Worm (Caenorhabditis elegans) whole organism, young adult: Measurements from ENCODE around the gene E04D5.5.

ENCODE experiments used
- B0019.2 ChIP-seq: fragments of 200-800 bp; sonication (Bioruptor generic); conservative IDR thresholded peaks from 2 replicates; pipeline ENCODE4 v1.3.6; 2022; ENCODE audit warnings: missing genetic modification reagents, missing genetic modification characterization, missing compliant biosample characterization
- B0035.1 ChIP-seq: sonication (generic microtip); optimal IDR thresholded peaks from 2 replicates; lab custom pipeline; 2016; ENCODE audit warnings: missing genetic modification characterization, mild to moderate bottlenecking, missing compliant biosample characterization, missing genotype, missing genetic modification reagents
- B0261.1 ChIP-seq: sonication (generic microtip); optimal IDR thresholded peaks from 2 replicates; lab custom pipeline; 2016; ENCODE audit warnings: mild to moderate bottlenecking, missing genetic modification characterization, moderate library complexity, missing compliant biosample characterization
- C06A6.2 ChIP-seq: fragments of 200-800 bp; sonication (Bioruptor generic); conservative IDR thresholded peaks from 2 replicates; pipeline ENCODE4 v1.3.6; 2022; ENCODE audit warnings: missing genetic modification characterization, missing compliant biosample characterization
- F55B11.4 ChIP-seq: sonication (generic microtip); optimal IDR thresholded peaks from 2 replicates; lab custom pipeline; 2016; ENCODE audit warnings: missing compliant biosample characterization, missing genetic modification characterization, borderline replicate concordance; ENCODE audit not compliant: insufficient read depth
- T07F8.4 ChIP-seq: sonication (generic microtip); optimal IDR thresholded peaks from 2 replicates; lab custom pipeline; 2016; ENCODE audit warnings: mild to moderate bottlenecking, missing genetic modification characterization, moderate library complexity, missing compliant biosample characterization
- T26A5.8 ChIP-seq: sonication (generic microtip); optimal IDR thresholded peaks from 2 replicates; lab custom pipeline; 2016; ENCODE audit warnings: missing genetic modification characterization, missing compliant biosample characterization
- Y53F4B.3 ChIP-seq: fragments of 200-800 bp; sonication (Bioruptor generic); IDR thresholded peaks from 2 replicates; pipeline ENCODE4 v1.3.6; 2022; ENCODE audit warnings: missing genetic modification reagents, missing genetic modification characterization, missing compliant biosample characterization
- ZK185.1 ChIP-seq: sonication (generic microtip); optimal IDR thresholded peaks from 2 replicates; lab custom pipeline; 2016; ENCODE audit warnings: mild to moderate bottlenecking, missing genetic modification characterization, missing compliant biosample characterization; ENCODE audit not compliant: poor library complexity, severe bottlenecking
- ama-1 ChIP-seq, 3 experiments: fragments of 150-350 bp in 1 of 3; sonication (generic microtip) in 2 of 3; optimal IDR thresholded peaks; 2 replicates each; lab custom pipeline; 2014 to 2018; ENCODE audit warnings: missing biosample characterization in 2 of 3, missing genetic modification characterization in 2 of 3, missing genetic modification reagents in 2 of 3
- aptf-2 ChIP-seq: fragments of 200-800 bp; sonication (Bioruptor generic); conservative IDR thresholded peaks from 2 replicates; pipeline ENCODE4 v1.3.6; 2022; ENCODE audit warnings: missing genetic modification reagents, missing genetic modification characterization, missing compliant biosample characterization
- cebp-1 ChIP-seq, 2 experiments: fragments of 200-800 bp in 1 of 2; sonication (Bioruptor generic) in 1 of 2; sonication (generic microtip) in 1 of 2; IDR thresholded peaks in 1 of 2; optimal IDR thresholded peaks in 1 of 2; 2 replicates each; pipeline versions ENCODE4 v1.3.6 to Lab custom; 2017 to 2022; ENCODE audit warnings: missing compliant biosample characterization in 2 of 2, missing genetic modification characterization in 2 of 2, mild to moderate bottlenecking in 1 of 2, missing genetic modification reagents in 1 of 2, moderate library complexity in 1 of 2
- cebp-2 ChIP-seq: fragments of 200-800 bp; sonication (Bioruptor generic); IDR thresholded peaks from 2 replicates; pipeline ENCODE4 v1.3.6; 2022; ENCODE audit warnings: missing genetic modification characterization, missing compliant biosample characterization
- ceh-100 ChIP-seq: fragments of 200-800 bp; sonication (Bioruptor generic); IDR thresholded peaks from 2 replicates; pipeline ENCODE4 v1.3.6; 2022; ENCODE audit warnings: missing genetic modification reagents, missing genetic modification characterization, missing compliant biosample characterization
- ceh-27 ChIP-seq: fragments of 200-800 bp; sonication (Bioruptor generic); optimal IDR thresholded peaks from 2 replicates; lab custom pipeline; 2018; ENCODE audit warnings: mild to moderate bottlenecking, missing genetic modification characterization, moderate library complexity, missing compliant biosample characterization
- die-1 ChIP-seq: sonication (generic microtip); optimal IDR thresholded peaks from 2 replicates; lab custom pipeline; 2016; ENCODE audit warnings: missing genotype, mild to moderate bottlenecking, missing genetic modification characterization, missing compliant biosample characterization
- efl-1 ChIP-seq: fragments of 150-350 bp; optimal IDR thresholded peaks from 2 replicates; lab custom pipeline; 2014; ENCODE audit warnings: missing biosample characterization, missing genetic modification reagents, missing genetic modification characterization
- gei-17 ChIP-seq: fragments of 200-800 bp; sonication (Bioruptor generic); optimal IDR thresholded peaks from 2 replicates; lab custom pipeline; 2018; ENCODE audit warnings: mild to moderate bottlenecking, missing genetic modification characterization, missing compliant biosample characterization
- hlh-12 ChIP-seq: sonication (generic microtip); optimal IDR thresholded peaks from 2 replicates; lab custom pipeline; 2016; ENCODE audit warnings: missing genetic modification characterization, missing compliant biosample characterization
- hmg-20 ChIP-seq: fragments of 200-800 bp; sonication (Bioruptor generic); IDR thresholded peaks from 2 replicates; pipeline ENCODE4 v1.3.6; 2022; ENCODE audit warnings: missing genetic modification reagents, missing genetic modification characterization, missing compliant biosample characterization
- let-526 ChIP-seq: fragments of 200-800 bp; sonication (Bioruptor generic); IDR thresholded peaks from 2 replicates; pipeline ENCODE4 v1.3.6; 2022; ENCODE audit warnings: missing genetic modification reagents, missing genetic modification characterization, missing compliant biosample characterization
- let-607 ChIP-seq, 2 experiments: fragments of 200-800 bp in 1 of 2; sonication (Bioruptor generic) in 1 of 2; sonication (generic microtip) in 1 of 2; optimal IDR thresholded peaks; 2 replicates each; lab custom pipeline; 2016 to 2018; ENCODE audit warnings: mild to moderate bottlenecking in 2 of 2, missing compliant biosample characterization in 2 of 2, missing genetic modification characterization in 2 of 2, moderate library complexity in 2 of 2, missing genotype in 1 of 2
- lin-35 ChIP-seq, 3 experiments: fragments of 150-350 bp in 2 of 3; sonication (generic microtip) in 1 of 3; optimal IDR thresholded peaks; 2 replicates each; lab custom pipeline; 2014 to 2018; ENCODE audit warnings: missing biosample characterization in 3 of 3, missing genetic modification characterization in 3 of 3, missing genetic modification reagents in 3 of 3
- lin-40 ChIP-seq: sonication (generic microtip); optimal IDR thresholded peaks from 2 replicates; lab custom pipeline; 2016; ENCODE audit warnings: missing genetic modification characterization, mild to moderate bottlenecking, missing compliant biosample characterization, missing genotype, missing genetic modification reagents
- lin-54 ChIP-seq: fragments of 200-800 bp; sonication (Bioruptor generic); optimal IDR thresholded peaks from 2 replicates; lab custom pipeline; 2018; ENCODE audit warnings: mild to moderate bottlenecking, missing genetic modification characterization, missing compliant biosample characterization
- mxl-1 ChIP-seq: sonication (generic microtip); optimal IDR thresholded peaks from 2 replicates; lab custom pipeline; 2016; ENCODE audit warnings: missing genetic modification characterization, missing compliant biosample characterization
- nhr-80 ChIP-seq: sonication (generic microtip); optimal IDR thresholded peaks from 2 replicates; lab custom pipeline; 2016; ENCODE audit warnings: missing genetic modification characterization, missing compliant biosample characterization
- rcor-1 ChIP-seq: fragments of 200-800 bp; sonication (Bioruptor generic); IDR thresholded peaks from 2 replicates; pipeline ENCODE4 v1.3.6; 2022; ENCODE audit warnings: missing genetic modification reagents, missing genetic modification characterization, missing compliant biosample characterization
- rpc-1 ChIP-seq, 2 experiments: fragments of 150-350 bp in 1 of 2; sonication (generic microtip) in 1 of 2; optimal IDR thresholded peaks; 2 replicates each; lab custom pipeline; 2014 to 2018; ENCODE audit warnings: missing biosample characterization in 1 of 2, missing genetic modification characterization in 1 of 2, missing genetic modification reagents in 1 of 2, missing genotype in 1 of 2
- snpc-1.1 ChIP-seq: sonication (generic microtip); optimal IDR thresholded peaks from 2 replicates; lab custom pipeline; 2017; ENCODE audit warnings: missing genetic modification characterization, mild to moderate bottlenecking, missing compliant biosample characterization, antibody characterized with exemption, moderate library complexity, missing genotype, missing genetic modification reagents; ENCODE audit not compliant: insufficient read depth
- snpc-3.4 ChIP-seq: sonication (generic microtip); optimal IDR thresholded peaks from 2 replicates; lab custom pipeline; 2017; ENCODE audit warnings: missing genetic modification characterization, mild to moderate bottlenecking, missing compliant biosample characterization, antibody characterized with exemption, moderate library complexity, missing genotype, missing genetic modification reagents
- unc-130 ChIP-seq: sonication (generic microtip); optimal IDR thresholded peaks from 2 replicates; lab custom pipeline; 2016; ENCODE audit warnings: missing genetic modification reagents, missing genetic modification characterization, missing compliant biosample characterization
- unc-62 ChIP-seq: fragments of 150-350 bp; optimal IDR thresholded peaks from 2 replicates; lab custom pipeline; 2014; ENCODE audit warnings: missing biosample characterization, missing genetic modification reagents, missing genetic modification characterization
- zfh-2 ChIP-seq: fragments of 200-800 bp; sonication (Bioruptor generic); conservative IDR thresholded peaks from 2 replicates; pipeline ENCODE4 v1.3.6; 2022; ENCODE audit warnings: missing genetic modification reagents, missing genetic modification characterization, missing compliant biosample characterization
- zim-3 ChIP-seq: sonication (generic microtip); optimal IDR thresholded peaks from 2 replicates; lab custom pipeline; 2017; ENCODE audit warnings: mild to moderate bottlenecking, missing genetic modification characterization, moderate library complexity, missing compliant biosample characterization

Gene E04D5.5

ce11 chrII:10410989-10411388, at the start of gene E04D5.5:
Gene E04D5.5, plus strand, starts transcription at chrII:10411289.
- TF ChIP-seq ama-1 (optimal IDR thresholded peaks at IDR 0.05; lab: Kevin White, UChicago) (no peak), ama-1 (GFP tag; optimal IDR thresholded peaks at IDR 0.05; lab: Kevin White, UChicago) (no peak), ceh-100 (GFP tag; lab: Robert Waterston, UW) (no peak), mxl-1 (tag; lab: Kevin White, UChicago) (no peak), rcor-1 (no peak)

- no peak for TF ChIP-seq gei-17
- no peak for TF ChIP-seq unc-130 (GFP tag; lab: Kevin White, UChicago)
- TF ChIP-seq B0019.2 = no peak
- TF ChIP-seq C06A6.2 = no peak
- no peak for TF ChIP-seq T26A5.8 (tag; lab: Kevin White, UChicago)
- TF ChIP-seq snpc-3.4 (tag; lab: Kevin White, UChicago) = no peak
- TF ChIP-seq aptf-2 (GFP tag; lab: Robert Waterston, UW) = no peak
- TF ChIP-seq cebp-1 (GFP tag; IDR thresholded peaks at IDR 0.05; lab: Robert Waterston, UW) = no peak
- no peak for TF ChIP-seq cebp-1 (tag; optimal IDR thresholded peaks at IDR 0.05; lab: Kevin White, UChicago)
- TF ChIP-seq unc-62 (GFP tag; lab: Kevin White, UChicago) = no peak
- TF ChIP-seq B0261.1 (tag; lab: Kevin White, UChicago) = no peak
- TF ChIP-seq lin-54 (GFP tag; lab: Kevin White, UChicago) = no peak
- TF ChIP-seq hlh-12 (tag; lab: Kevin White, UChicago) = no peak
- TF ChIP-seq lin-35 (GFP tag; optimal IDR thresholded peaks at IDR 0.05; lab: Kevin White, UChicago) = no peak
- no peak for TF ChIP-seq zim-3 (tag; lab: Kevin White, UChicago)
- TF ChIP-seq B0035.1 (tag; lab: Kevin White, UChicago) = no peak
- no peak for TF ChIP-seq ceh-27 (GFP tag; lab: Kevin White, UChicago)
- TF ChIP-seq, all 124 proteins: peak for 0
Measured at ce11 chrII:10367202-10367601, 43.9 kb upstream of the E04D5.5 start, which contains the start of gene ceh-57. Gene ceh-57, minus strand, starts transcription at chrII:10367296.

ce11 chrII:10369547-10370028, 41.5 kb upstream of the E04D5.5 start, which contains the start of gene ceh-58:
Gene ceh-58, minus strand, starts transcription at chrII:10369597.
- TF ChIP-seq let-607 (tag; optimal IDR thresholded peaks at IDR 0.05; lab: Kevin White, UChicago) (no peak), let-526 (no peak), B0261.1 (tag; lab: Kevin White, UChicago) (no peak), ZK185.1 (tag; lab: Kevin White, UChicago) (no peak), snpc-1.1 (tag; lab: Kevin White, UChicago) (no peak), Y53F4B.3 (GFP tag; lab: Robert Waterston, UW) (no peak), cebp-2 (GFP tag; lab: Robert Waterston, UW) (no peak), hmg-20 (no peak), zfh-2 (GFP tag; lab: Robert Waterston, UW) (no peak), T07F8.4 (tag; lab: Kevin White, UChicago) (no peak), F55B11.4 (tag; lab: Kevin White, UChicago) (no peak), rpc-1 (optimal IDR thresholded peaks at IDR 0.05; lab: Kevin White, UChicago) (no peak), rpc-1 (tag; optimal IDR thresholded peaks at IDR 0.05; lab: Kevin White, UChicago) (no peak), die-1 (no peak)

- no peak for TF ChIP-seq lin-40
- no peak for TF ChIP-seq efl-1 (GFP tag; lab: Kevin White, UChicago)
- peak; percentile 20 for TF ChIP-seq ceh-27 (GFP tag; lab: Kevin White, UChicago)
- no peak for TF ChIP-seq nhr-80 (tag; lab: Kevin White, UChicago)
- TF ChIP-seq, all 124 proteins: peak for 1
Measured at ce11 chrII:10370826-10371225, 40.3 kb upstream of the E04D5.5 start.
